Fruit fly (Drosophila melanogaster) whole organism, embryonic: ENCODE data around the gene CG17612.

ENCODE experiments used
- CG10274 ChIP-seq: fragments of 200-800 bp; sonication (Bioruptor generic); optimal IDR thresholded peaks from 3 replicates; lab custom pipeline; 2017; ENCODE audit warnings: missing biosample characterization, mild to moderate bottlenecking, missing genetic modification characterization
- CG10959 ChIP-seq: fragments of 200-800 bp; sonication (Bioruptor generic); IDR thresholded peaks from 2 replicates; pipeline ENCODE4 v1.3.6; 2022; ENCODE audit warnings: missing biosample characterization, missing genetic modification characterization
- CG11247 ChIP-seq: fragments of 200-800 bp; sonication (Bioruptor generic); IDR thresholded peaks from 2 replicates; pipeline ENCODE4 v1.3.6; 2022; ENCODE audit warnings: missing biosample characterization, missing genetic modification characterization
- CG11398 ChIP-seq: fragments of 200-800 bp; sonication (Bioruptor generic); optimal IDR thresholded peaks from 2 replicates; lab custom pipeline; 2016; ENCODE audit warnings: missing biosample characterization, missing genetic modification characterization
- CG12155 ChIP-seq: fragments of 200-800 bp; sonication (Bioruptor generic); optimal IDR thresholded peaks from 3 replicates; lab custom pipeline; 2016; ENCODE audit warnings: missing biosample characterization, missing genetic modification characterization
- CG15479 ChIP-seq: fragments of 200-800 bp; sonication (Bioruptor generic); optimal IDR thresholded peaks from 3 replicates; lab custom pipeline; 2019; ENCODE audit warnings: missing biosample characterization, mild to moderate bottlenecking, missing genetic modification characterization, moderate library complexity
- CG18619 ChIP-seq: fragments of 200-800 bp; sonication (Bioruptor generic); optimal IDR thresholded peaks from 3 replicates; lab custom pipeline; 2017; ENCODE audit warnings: missing biosample characterization, mild to moderate bottlenecking, missing genetic modification characterization
- CG2712 ChIP-seq: fragments of 200-800 bp; optimal IDR thresholded peaks from 3 replicates; lab custom pipeline; 2019; ENCODE audit warnings: missing biosample characterization, mild to moderate bottlenecking, missing genetic modification characterization, moderate library complexity
- CG33557 ChIP-seq: fragments of 200-800 bp; sonication (Bioruptor generic); optimal IDR thresholded peaks from 2 replicates; lab custom pipeline; 2019; ENCODE audit warnings: missing biosample characterization, mild to moderate bottlenecking, missing genetic modification characterization, moderate library complexity
- CG5245 ChIP-seq: fragments of 200-800 bp; sonication (Bioruptor generic); optimal IDR thresholded peaks from 3 replicates; lab custom pipeline; 2016; ENCODE audit warnings: missing biosample characterization, missing genetic modification characterization
- CG6683 ChIP-seq: fragments of 200-800 bp; sonication (Bioruptor generic); optimal IDR thresholded peaks from 2 replicates; lab custom pipeline; 2017; ENCODE audit warnings: missing biosample characterization, mild to moderate bottlenecking, missing genetic modification characterization, missing genetic modification reagents
- CG8281 ChIP-seq: fragments of 200-800 bp; sonication (Bioruptor generic); optimal IDR thresholded peaks from 2 replicates; lab custom pipeline; 2018; ENCODE audit warnings: missing biosample characterization, mild to moderate bottlenecking, missing genetic modification characterization, moderate library complexity
- CG9876 ChIP-seq: fragments of 200-800 bp; sonication (Bioruptor generic); optimal IDR thresholded peaks from 2 replicates; lab custom pipeline; 2016; ENCODE audit warnings: missing biosample characterization, missing genetic modification characterization
- D ChIP-seq, 2 experiments: fragments of 200-800 bp in 1 of 2; fragments of >200 bp in 1 of 2; sonication (Bioruptor generic) in 1 of 2; optimal IDR thresholded peaks; 2 replicates in 1 of 2; 3 replicates in 1 of 2; lab custom pipeline; 2017; ENCODE audit warnings: mild to moderate bottlenecking in 1 of 2, missing biosample characterization in 1 of 2, missing genetic modification characterization in 1 of 2, missing genetic modification reagents in 1 of 2
- E2f1 ChIP-seq: fragments of 200-800 bp; sonication (Bioruptor generic); IDR thresholded peaks from 2 replicates; pipeline ENCODE4 v1.3.6; 2022; ENCODE audit warnings: missing biosample characterization, missing genetic modification characterization
- Hand ChIP-seq: fragments of 200-800 bp; sonication (Bioruptor generic); optimal IDR thresholded peaks from 2 replicates; lab custom pipeline; 2017; ENCODE audit warnings: mild to moderate bottlenecking, missing biosample characterization, missing genetic modification reagents, missing genetic modification characterization
- Hr78 ChIP-seq, 2 experiments: fragments of 200-800 bp in 1 of 2; fragments of >200 bp in 1 of 2; sonication (Bioruptor generic) in 1 of 2; optimal IDR thresholded peaks; 2 replicates each; lab custom pipeline; 2017 to 2019; ENCODE audit warnings: missing biosample characterization in 2 of 2, missing genetic modification characterization in 2 of 2, mild to moderate bottlenecking in 1 of 2, moderate library complexity in 1 of 2
- Jarid2 ChIP-seq: fragments of 200-800 bp; sonication (Bioruptor generic); optimal IDR thresholded peaks from 3 replicates; lab custom pipeline; 2017; ENCODE audit warnings: mild to moderate bottlenecking, missing biosample characterization, missing genetic modification reagents, missing genetic modification characterization
- Side ChIP-seq: fragments of 200-800 bp; sonication (Bioruptor generic); optimal IDR thresholded peaks from 2 replicates; lab custom pipeline; 2016; ENCODE audit warnings: missing biosample characterization, missing genetic modification characterization
- Stat92E ChIP-seq, 3 experiments: fragments of >200 bp in 2 of 3; fragments of 200-800 bp in 1 of 3; sonication (Bioruptor generic) in 1 of 3; optimal IDR thresholded peaks; 2 replicates each; lab custom pipeline; 2017 to 2019; ENCODE audit warnings: missing biosample characterization in 3 of 3, missing genetic modification characterization in 3 of 3, mild to moderate bottlenecking in 1 of 3, moderate library complexity in 1 of 3
- aop ChIP-seq: fragments of 200-800 bp; sonication (Bioruptor generic); IDR thresholded peaks from 2 replicates; pipeline ENCODE4 v1.3.6; 2022; ENCODE audit warnings: missing biosample characterization, missing genetic modification characterization
- ap ChIP-seq: fragments of 200-800 bp; sonication (Bioruptor generic); IDR thresholded peaks from 2 replicates; pipeline ENCODE4 v1.3.6; 2022; ENCODE audit warnings: missing biosample characterization, missing genetic modification characterization
- bcd ChIP-seq: fragments of 200-800 bp; sonication (Bioruptor generic); optimal IDR thresholded peaks from 2 replicates; lab custom pipeline; 2017; ENCODE audit warnings: missing biosample characterization, mild to moderate bottlenecking, missing genetic modification characterization
- bowl ChIP-seq: fragments of 200-800 bp; sonication (Bioruptor generic); IDR thresholded peaks from 2 replicates; pipeline ENCODE4 v1.3.6; 2022; ENCODE audit warnings: missing biosample characterization, missing genetic modification characterization
- cad ChIP-seq: fragments of >200 bp; optimal IDR thresholded peaks from 2 replicates; lab custom pipeline; 2017; ENCODE audit warnings: missing biosample characterization, missing genetic modification characterization
- chif ChIP-seq, 2 experiments: fragments of 200-800 bp; sonication (Bioruptor generic); optimal IDR thresholded peaks; 3 replicates each; lab custom pipeline; 2016; ENCODE audit warnings: missing biosample characterization in 2 of 2, missing genetic modification characterization in 2 of 2
- danr ChIP-seq: fragments of 200-800 bp; sonication (Bioruptor generic); IDR thresholded peaks from 2 replicates; pipeline ENCODE4 v1.3.6; 2022; ENCODE audit warnings: missing biosample characterization, missing genetic modification characterization
- ems ChIP-seq: fragments of 200-800 bp; sonication (Bioruptor generic); optimal IDR thresholded peaks from 3 replicates; lab custom pipeline; 2016; ENCODE audit warnings: missing biosample characterization, missing genetic modification characterization
- gro ChIP-seq: fragments of 200-800 bp; sonication (Bioruptor generic); optimal IDR thresholded peaks from 2 replicates; lab custom pipeline; 2016; ENCODE audit warnings: missing biosample characterization, missing genetic modification characterization
- ham ChIP-seq: fragments of 200-800 bp; sonication (Bioruptor generic); IDR thresholded peaks from 2 replicates; pipeline ENCODE4 v1.3.6; 2022; ENCODE audit warnings: missing biosample characterization, missing genetic modification characterization
- lmd ChIP-seq: fragments of 200-800 bp; sonication (Bioruptor generic); IDR thresholded peaks from 2 replicates; pipeline ENCODE4 v1.3.6; 2022; ENCODE audit warnings: missing biosample characterization, missing genetic modification characterization
- mld ChIP-seq: fragments of 200-800 bp; sonication (Bioruptor generic); IDR thresholded peaks from 3 replicates; pipeline ENCODE4 v1.3.6; 2022; ENCODE audit warnings: missing biosample characterization, missing genetic modification characterization; ENCODE audit not compliant: partially characterized antibody
- oc ChIP-seq: fragments of 200-800 bp; sonication (Bioruptor generic); optimal IDR thresholded peaks from 2 replicates; lab custom pipeline; 2018; ENCODE audit warnings: missing biosample characterization, mild to moderate bottlenecking, missing genetic modification characterization, moderate library complexity
- odd ChIP-seq: fragments of 200-800 bp; sonication (Bioruptor generic); optimal IDR thresholded peaks from 2 replicates; lab custom pipeline; 2017; ENCODE audit warnings: missing biosample characterization, mild to moderate bottlenecking, missing genetic modification characterization
- prd ChIP-seq, 3 experiments: fragments of >200 bp in 2 of 3; fragments of 200-800 bp in 1 of 3; sonication (Bioruptor generic) in 1 of 3; optimal IDR thresholded peaks in 2 of 3; IDR thresholded peaks in 1 of 3; 2 replicates in 2 of 3; 3 replicates in 1 of 3; pipeline versions ENCODE4 v1.3.6 to Lab custom; 2017 to 2022; ENCODE audit warnings: missing biosample characterization in 1 of 3, missing genetic modification characterization in 1 of 3
- shn ChIP-seq: fragments of 200-800 bp; sonication (Bioruptor generic); optimal IDR thresholded peaks from 3 replicates; lab custom pipeline; 2016; ENCODE audit warnings: missing biosample characterization, missing genetic modification characterization
- so ChIP-seq: fragments of 200-800 bp; sonication (Bioruptor generic); IDR thresholded peaks from 3 replicates; pipeline ENCODE4 v1.3.6; 2022; ENCODE audit warnings: missing biosample characterization, missing genetic modification characterization
- tll ChIP-seq, 2 experiments: fragments of 200-800 bp in 1 of 2; fragments of >200 bp in 1 of 2; sonication (Bioruptor generic) in 1 of 2; optimal IDR thresholded peaks; 2 replicates each; lab custom pipeline; 2017 to 2019; ENCODE audit warnings: missing biosample characterization in 2 of 2, missing genetic modification characterization in 2 of 2, mild to moderate bottlenecking in 1 of 2, moderate library complexity in 1 of 2
- tup ChIP-seq: fragments of 200-800 bp; sonication (Bioruptor generic); optimal IDR thresholded peaks from 2 replicates; lab custom pipeline; 2016; ENCODE audit warnings: missing biosample characterization, mild to moderate bottlenecking, missing genetic modification characterization, moderate library complexity
- twi ChIP-seq: fragments of 200-800 bp; optimal IDR thresholded peaks from 2 replicates; lab custom pipeline; 2019; ENCODE audit warnings: missing biosample characterization, mild to moderate bottlenecking, missing genetic modification characterization, moderate library complexity
- vnd ChIP-seq: fragments of 200-800 bp; sonication (Bioruptor generic); IDR thresholded peaks from 3 replicates; pipeline ENCODE4 v1.3.6; 2022; ENCODE audit warnings: missing biosample characterization, missing genetic modification characterization; ENCODE audit not compliant: partially characterized antibody
- vvl ChIP-seq: fragments of 200-800 bp; sonication (Bioruptor generic); IDR thresholded peaks from 2 replicates; pipeline ENCODE4 v1.3.6; 2022; ENCODE audit warnings: missing biosample characterization, missing genetic modification characterization
- zen ChIP-seq: fragments of 200-800 bp; sonication (Bioruptor generic); optimal IDR thresholded peaks from 3 replicates; lab custom pipeline; 2018; ENCODE audit warnings: missing biosample characterization, mild to moderate bottlenecking, missing genetic modification characterization, moderate library complexity
- zfh2 ChIP-seq: fragments of 200-800 bp; sonication (Bioruptor generic); optimal IDR thresholded peaks from 2 replicates; lab custom pipeline; 2016; ENCODE audit warnings: missing biosample characterization, missing genetic modification characterization

CG17612 gene

DNA sequence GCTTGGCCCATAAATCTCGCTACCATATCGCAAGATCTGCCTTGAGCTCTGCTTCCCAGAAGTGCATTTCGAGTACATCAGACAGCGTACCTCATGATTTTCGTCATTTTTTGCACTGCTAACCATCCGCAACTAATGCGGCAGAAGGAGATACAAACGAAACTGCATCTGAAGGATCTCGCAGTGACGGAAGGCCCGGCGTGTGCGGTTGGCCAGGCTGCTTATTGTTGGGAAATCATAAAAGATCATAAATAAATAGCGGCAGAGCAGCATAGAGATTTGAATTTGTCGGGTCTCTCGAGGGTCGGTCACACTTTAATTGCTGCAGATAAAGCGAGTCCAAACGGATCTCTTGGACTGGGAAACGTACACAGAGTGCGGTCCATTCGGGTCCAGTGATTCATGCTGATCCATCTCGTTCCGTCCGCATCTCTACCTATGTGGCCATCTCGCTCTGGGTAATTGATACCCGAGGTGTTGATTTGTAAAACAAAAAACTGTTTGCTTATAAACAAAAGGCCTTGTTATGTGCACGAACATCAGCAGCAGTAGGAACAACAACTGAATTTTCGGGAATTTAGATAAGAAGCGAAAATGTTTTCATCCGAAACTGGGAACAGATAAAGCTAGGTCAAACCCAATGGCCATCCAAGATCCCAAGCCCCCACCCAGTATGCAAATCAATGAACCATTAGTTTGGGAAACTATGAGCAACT is 13.8 kb downstream of the CG17612 start (continued):
- peak; percentile 95 for TF ChIP-seq cad (GFP tag; lab: Kevin White, UChicago)
- no peak for TF ChIP-seq ems (GFP tag; lab: Kevin White, UChicago)
- no peak for TF ChIP-seq gro (GFP tag; lab: Kevin White, UChicago)
- no peak for TF ChIP-seq mld
- TF ChIP-seq CG18619 (GFP tag; lab: Kevin White, UChicago): no peak
- TF ChIP-seq CG11247 (GFP tag; lab: Robert Waterston, UW): no peak
- TF ChIP-seq shn (GFP tag; lab: Kevin White, UChicago): no peak
- no peak for TF ChIP-seq vvl (GFP tag; lab: Robert Waterston, UW)
- peak; percentile 59 for TF ChIP-seq twi (tag; lab: Kevin White, UChicago)
- TF ChIP-seq Stat92E (GFP tag; optimal IDR thresholded peaks at IDR 0.05; lab: Kevin White, UChicago): peak in 1 of 3 experiments; percentile 68
- peak; percentile 25 for TF ChIP-seq odd
- no peak for TF ChIP-seq Hand (GFP tag; lab: Kevin White, UChicago)
- TF ChIP-seq CG8281 (tag; lab: Kevin White, UChicago): no peak
- no peak for TF ChIP-seq lmd
- TF ChIP-seq CG2712 (tag; lab: Kevin White, UChicago): no peak
- TF ChIP-seq ap (GFP tag; lab: Robert Waterston, UW): no peak
- peak in 1 of 2 experiments; percentile 29 for TF ChIP-seq Hr78 (GFP tag; optimal IDR thresholded peaks at IDR 0.05; lab: Kevin White, UChicago)
- no peak for TF ChIP-seq CG33557 (GFP tag; lab: Kevin White, UChicago)
- TF ChIP-seq CG9876: no peak
- TF ChIP-seq CG15479 (GFP tag; lab: Kevin White, UChicago): peak; percentile 99
- TF ChIP-seq Side (GFP tag; lab: Kevin White, UChicago): no peak
- no peak for TF ChIP-seq danr (GFP tag; lab: Robert Waterston, UW)
- no peak for TF ChIP-seq CG10959 (GFP tag; lab: Robert Waterston, UW)
- peak; percentile 5 for TF ChIP-seq CG10274
- TF ChIP-seq ham (GFP tag; lab: Robert Waterston, UW): no peak
- TF ChIP-seq so (GFP tag; lab: Robert Waterston, UW): peak; percentile 47; the same call in 1 of the 3 replicates
- peak; percentile 87 for TF ChIP-seq D (optimal IDR thresholded peaks at IDR 0.05; lab: Kevin White, UChicago)
- TF ChIP-seq D (GFP tag; optimal IDR thresholded peaks at IDR 0.05; lab: Kevin White, UChicago): peak; percentile 4
- no peak for TF ChIP-seq chif (GFP tag; optimal IDR thresholded peaks at IDR 0.05; lab: Kevin White, UChicago)
- no peak for TF ChIP-seq aop (GFP tag; lab: Robert Waterston, UW)
- no peak for TF ChIP-seq CG6683 (GFP tag; lab: Kevin White, UChicago)
- no peak for TF ChIP-seq E2f1
- TF ChIP-seq bowl (GFP tag; lab: Robert Waterston, UW): no peak
- TF ChIP-seq bcd: no peak
- TF ChIP-seq prd (optimal IDR thresholded peaks at IDR 0.05; lab: Kevin White, UChicago): no peak
- TF ChIP-seq prd (GFP tag; IDR thresholded peaks at IDR 0.05; lab: Robert Waterston, UW): peak; percentile 71; the same call in 2 of the 3 replicates
- TF ChIP-seq vnd (GFP tag; lab: Robert Waterston, UW): no peak
- no peak for TF ChIP-seq tup
- no peak for TF ChIP-seq oc (tag; lab: Kevin White, UChicago)
- TF ChIP-seq CG12155 (GFP tag; lab: Kevin White, UChicago): no peak

- peak; percentile 95 for TF ChIP-seq CG15479 (GFP tag; lab: Kevin White, UChicago)
- peak in 1 of 2 experiments; percentile 86 for TF ChIP-seq tll (GFP tag; optimal IDR thresholded peaks at IDR 0.05; lab: Kevin White, UChicago)
- no peak for TF ChIP-seq Jarid2 (GFP tag; lab: Kevin White, UChicago)
- peak; percentile 68 for TF ChIP-seq cad (GFP tag; lab: Kevin White, UChicago)
- peak; percentile 88 for TF ChIP-seq zen (tag; lab: Kevin White, UChicago)
- TF ChIP-seq CG11398: no peak
- no peak for TF ChIP-seq zfh2 (GFP tag; lab: Kevin White, UChicago)
- no peak for TF ChIP-seq CG5245 (GFP tag; lab: Kevin White, UChicago)
- peak; percentile 88 for TF ChIP-seq twi (tag; lab: Kevin White, UChicago)
Observed at dm6 chr2L:4366652-4367051, 15.9 kb downstream of the CG17612 start.
